Worm (Caenorhabditis elegans): ENCODE measurements around the gene slc-25A18.1.

The slc-25A18.1 gene

ce11 chrX:15011526-15012274, 8.0 kb upstream of the slc-25A18.1 start:
- no peak for TF ChIP-seq lsy-2 (tag; optimal IDR thresholded peaks at IDR 0.05)
- peak; percentile 86 for TF ChIP-seq fkh-10 (GFP tag; optimal IDR thresholded peaks at IDR 0.05)
- peak; percentile 41 for TF ChIP-seq lin-14 (GFP tag; optimal IDR thresholded peaks at IDR 0.05)

- TF ChIP-seq unc-62 (GFP tag; optimal IDR thresholded peaks at IDR 0.05): no peak
- peak; percentile 26 for TF ChIP-seq snpc-4 (tag; optimal IDR thresholded peaks at IDR 0.05)
Observed at ce11 chrX:15010941-15011340, 7.2 kb upstream of the slc-25A18.1 start.

ce11 chrX:15008697-15009096, 5.0 kb upstream of the slc-25A18.1 start:
- no peak for TF ChIP-seq lin-39 (tag; optimal IDR thresholded peaks at IDR 0.05)
- TF ChIP-seq C34B4.2 (tag; optimal IDR thresholded peaks at IDR 0.05): no peak
- no peak for TF ChIP-seq dpl-1 (GFP tag; optimal IDR thresholded peaks at IDR 0.05)
- TF ChIP-seq lir-3 (tag; optimal IDR thresholded peaks at IDR 0.05; ENCODE audit: poor library complexity): no peak
- TF ChIP-seq unc-62 (GFP tag; optimal IDR thresholded peaks at IDR 0.05): no peak
- TF ChIP-seq ama-1 (optimal IDR thresholded peaks at IDR 0.05): no peak
- no peak for TF ChIP-seq nhr-84 (tag; optimal IDR thresholded peaks at IDR 0.05)
- no peak for TF ChIP-seq aha-1 (tag; optimal IDR thresholded peaks at IDR 0.05)
- TF ChIP-seq zip-4 (GFP tag; optimal IDR thresholded peaks at IDR 0.05): no peak
- TF ChIP-seq pag-3 (tag; optimal IDR thresholded peaks at IDR 0.05; ENCODE audit: borderline replicate concordance, insufficient read depth): no peak
- TF ChIP-seq ceh-88 (GFP tag; IDR thresholded peaks at IDR 0.05): 0 out of 2 replicates have a peak, but pooled peaks have one; percentile 13
- TF ChIP-seq pax-3 (tag; optimal IDR thresholded peaks at IDR 0.05): no peak
- TF ChIP-seq nhr-76 (tag; optimal IDR thresholded peaks at IDR 0.05): no peak
- TF ChIP-seq ztf-4 (tag; optimal IDR thresholded peaks at IDR 0.05): no peak
- peak; percentile 40 for TF ChIP-seq nhr-71 (tag; optimal IDR thresholded peaks at IDR 0.05)
- peak; percentile 61 for TF ChIP-seq egl-13 (tag; optimal IDR thresholded peaks at IDR 0.05)
- TF ChIP-seq nhr-19 (GFP tag; conservative IDR thresholded peaks at IDR 0.05): no peak
- no peak for TF ChIP-seq nhr-47 (tag; optimal IDR thresholded peaks at IDR 0.05)
- TF ChIP-seq nhr-85 (tag): no peak
- no peak for TF ChIP-seq tlp-1 (tag; optimal IDR thresholded peaks at IDR 0.05)
- no peak for TF ChIP-seq isw-1 (GFP tag; IDR thresholded peaks at IDR 0.05)
- TF ChIP-seq fkh-4 (tag; optimal IDR thresholded peaks at IDR 0.05; ENCODE audit: borderline replicate concordance): no peak
- TF ChIP-seq fos-1 (tag; optimal IDR thresholded peaks at IDR 0.05): no peak
- no peak for TF ChIP-seq snu-23 (GFP tag; optimal IDR thresholded peaks at IDR 0.05)
- no peak for TF ChIP-seq F16B12.6 (tag; optimal IDR thresholded peaks at IDR 0.05)
- TF ChIP-seq C16A3.4 (tag; optimal IDR thresholded peaks at IDR 0.05): no peak
- no peak for TF ChIP-seq hlh-4 (tag; optimal IDR thresholded peaks at IDR 0.05)
- no peak for TF ChIP-seq unc-30 (tag; optimal IDR thresholded peaks at IDR 0.05)
- no peak for TF ChIP-seq ceh-82 (tag; optimal IDR thresholded peaks at IDR 0.05)
- no peak for TF ChIP-seq nhr-77 (tag; optimal IDR thresholded peaks at IDR 0.05)
- TF ChIP-seq pqm-1 (tag; optimal IDR thresholded peaks at IDR 0.05): no peak
- peak; percentile 54 for TF ChIP-seq unc-86 (tag; optimal IDR thresholded peaks at IDR 0.05)
- no peak for TF ChIP-seq nhr-11 (tag; optimal IDR thresholded peaks at IDR 0.05)
- peak; percentile 72 for TF ChIP-seq lin-14 (GFP tag; optimal IDR thresholded peaks at IDR 0.05)
- TF ChIP-seq vab-15 (tag; optimal IDR thresholded peaks at IDR 0.05): no peak
- no peak for TF ChIP-seq unc-130 (tag; optimal IDR thresholded peaks at IDR 0.05)
- no peak for TF ChIP-seq dsc-1 (tag; optimal IDR thresholded peaks at IDR 0.05)
- TF ChIP-seq hpl-2 (GFP tag; optimal IDR thresholded peaks at IDR 0.05): no peak
- TF ChIP-seq grh-1 (GFP tag; IDR thresholded peaks at IDR 0.05): no peak
- no peak for TF ChIP-seq efl-1 (optimal IDR thresholded peaks at IDR 0.05)
- TF ChIP-seq efl-1 (GFP tag; optimal IDR thresholded peaks at IDR 0.05 in 1 of 2): no peak
- TF ChIP-seq tbx-2 (tag; optimal IDR thresholded peaks at IDR 0.05): no peak
- TF ChIP-seq blmp-1 (tag; optimal IDR thresholded peaks at IDR 0.05): no peak
- no peak for TF ChIP-seq ceh-8 (GFP tag; optimal IDR thresholded peaks at IDR 0.05)
- no peak for TF ChIP-seq hlh-17 (GFP tag; optimal IDR thresholded peaks at IDR 0.05; ENCODE audit: borderline replicate concordance)
- TF ChIP-seq ceh-90 (tag; optimal IDR thresholded peaks at IDR 0.05): no peak
